Fruit fly (Drosophila melanogaster) whole organism, prepupa: ENCODE data around the gene Gdh.

Experiments used
- CG3919 ChIP-seq: fragments of 200-800 bp; sonication (Bioruptor generic); optimal IDR thresholded peaks from 3 replicates; lab custom pipeline; 2016; ENCODE audit warnings: missing biosample characterization, missing genetic modification characterization
- CG7368 ChIP-seq: fragments of 200-800 bp; sonication (Bioruptor generic); optimal IDR thresholded peaks from 3 replicates; lab custom pipeline; 2016; ENCODE audit warnings: missing biosample characterization, missing genetic modification characterization
- CG9139 ChIP-seq: fragments of 200-800 bp; sonication (Bioruptor generic); optimal IDR thresholded peaks from 3 replicates; lab custom pipeline; 2017; ENCODE audit warnings: missing biosample characterization, mild to moderate bottlenecking, missing genetic modification characterization
- Ets96B ChIP-seq: fragments of 200-800 bp; optimal IDR thresholded peaks from 2 replicates; lab custom pipeline; 2019; ENCODE audit warnings: missing biosample characterization, mild to moderate bottlenecking, missing genetic modification characterization, moderate library complexity
- Lpt ChIP-seq: fragments of 200-800 bp; sonication (Bioruptor generic); optimal IDR thresholded peaks from 3 replicates; lab custom pipeline; 2016; ENCODE audit warnings: missing biosample characterization, missing genetic modification characterization
- Met ChIP-seq: fragments of 200-800 bp; sonication (Bioruptor generic); optimal IDR thresholded peaks from 3 replicates; lab custom pipeline; 2016; ENCODE audit warnings: missing biosample characterization, missing genetic modification characterization
- achi ChIP-seq: fragments of 200-800 bp; sonication (Bioruptor generic); optimal IDR thresholded peaks from 3 replicates; lab custom pipeline; 2016; ENCODE audit warnings: missing biosample characterization, missing genetic modification characterization
- dac ChIP-seq: fragments of 200-800 bp; sonication (Bioruptor generic); optimal IDR thresholded peaks from 2 replicates; lab custom pipeline; 2017; ENCODE audit warnings: missing biosample characterization, mild to moderate bottlenecking, missing genetic modification characterization

- TF ChIP-seq dac (no peak), Ets96B (tag; lab: Kevin White, UChicago) (no peak), Met (GFP tag; lab: Kevin White, UChicago) (no peak), Lpt (no peak), CG9139 (no peak), achi (GFP tag; lab: Kevin White, UChicago) (no peak), CG3919 (GFP tag; lab: Kevin White, UChicago) (no peak), CG7368 (GFP tag; lab: Kevin White, UChicago) (no peak)
These were observed 39.5 kb downstream of the Gdh start for dm6 chr3R:23903425-23903824.
